Worm (Caenorhabditis elegans) whole organism, mixed stage, embryonic: Measurements from ENCODE around the gene F09F9.5.

Source experiments
- M03D4.4 ChIP-seq: sonication (generic microtip); optimal IDR thresholded peaks from 2 replicates; lab custom pipeline; 2017; ENCODE audit warnings: mild to moderate bottlenecking, missing genetic modification characterization, missing compliant biosample characterization
- bed-3 ChIP-seq: fragments of 200-800 bp; sonication (Bioruptor generic); optimal IDR thresholded peaks from 3 replicates; lab custom pipeline; 2018; ENCODE audit warnings: mild to moderate bottlenecking, missing genetic modification characterization, moderate library complexity, missing compliant biosample characterization
- blmp-1 ChIP-seq: fragments of 150-350 bp; optimal IDR thresholded peaks from 2 replicates; lab custom pipeline; 2014; ENCODE audit warnings: missing biosample characterization, missing genetic modification characterization
- ceh-39 ChIP-seq: fragments of 150-350 bp; optimal IDR thresholded peaks from 2 replicates; lab custom pipeline; 2014; ENCODE audit warnings: missing biosample characterization, missing genetic modification characterization
- ceh-43 ChIP-seq: fragments of 200-800 bp; sonication (Bioruptor generic); optimal IDR thresholded peaks from 2 replicates; lab custom pipeline; 2018; ENCODE audit warnings: mild to moderate bottlenecking, missing genetic modification characterization, moderate library complexity, missing compliant biosample characterization
- ces-1 ChIP-seq: fragments of 150-350 bp; optimal IDR thresholded peaks from 2 replicates; lab custom pipeline; 2014; ENCODE audit warnings: missing biosample characterization, missing genetic modification reagents, missing genetic modification characterization
- cnd-1 ChIP-seq: fragments of 200-800 bp; sonication (Bioruptor generic); optimal IDR thresholded peaks from 2 replicates; lab custom pipeline; 2018; ENCODE audit warnings: mild to moderate bottlenecking, missing genetic modification characterization, missing compliant biosample characterization
- drap-1 ChIP-seq: fragments of 200-800 bp; sonication (Bioruptor generic); optimal IDR thresholded peaks from 3 replicates; lab custom pipeline; 2018; ENCODE audit warnings: mild to moderate bottlenecking, missing genetic modification characterization, missing compliant biosample characterization
- elt-1 ChIP-seq: sonication (generic microtip); optimal IDR thresholded peaks from 2 replicates; lab custom pipeline; 2017; ENCODE audit warnings: missing genetic modification characterization, mild to moderate bottlenecking, missing compliant biosample characterization, antibody characterized with exemption, moderate library complexity, borderline replicate concordance; ENCODE audit not compliant: insufficient read depth
- elt-3 ChIP-seq: fragments of 150-350 bp; optimal IDR thresholded peaks from 2 replicates; lab custom pipeline; 2014; ENCODE audit warnings: missing biosample characterization, missing genetic modification characterization
- flh-1 ChIP-seq: fragments of 200-800 bp; sonication (Bioruptor generic); optimal IDR thresholded peaks from 2 replicates; lab custom pipeline; 2018; ENCODE audit warnings: mild to moderate bottlenecking, missing genetic modification characterization, moderate library complexity, missing compliant biosample characterization
- hlh-1 ChIP-seq: fragments of 150-350 bp; optimal IDR thresholded peaks from 2 replicates; lab custom pipeline; 2014; ENCODE audit warnings: missing biosample characterization, missing genetic modification reagents, missing genetic modification characterization
- lin-13 ChIP-seq: fragments of 150-350 bp; optimal IDR thresholded peaks from 2 replicates; lab custom pipeline; 2014; ENCODE audit warnings: missing biosample characterization, missing genetic modification characterization
- lin-32 ChIP-seq: fragments of 200-800 bp; sonication (Bioruptor generic); optimal IDR thresholded peaks from 2 replicates; lab custom pipeline; 2018; ENCODE audit warnings: mild to moderate bottlenecking, missing genetic modification characterization, missing compliant biosample characterization
- lsy-2 ChIP-seq: fragments of 150-350 bp; optimal IDR thresholded peaks from 2 replicates; lab custom pipeline; 2014; ENCODE audit warnings: missing biosample characterization, missing genetic modification characterization
- mab-5 ChIP-seq: fragments of 150-350 bp; optimal IDR thresholded peaks from 2 replicates; lab custom pipeline; 2014; ENCODE audit warnings: missing biosample characterization, missing genetic modification characterization
- nhr-12 ChIP-seq: fragments of 150-350 bp; optimal IDR thresholded peaks from 2 replicates; lab custom pipeline; 2014; ENCODE audit warnings: missing biosample characterization, missing genetic modification characterization
- nhr-237 ChIP-seq: fragments of 150-350 bp; optimal IDR thresholded peaks from 2 replicates; lab custom pipeline; 2014; ENCODE audit warnings: missing biosample characterization, missing genetic modification characterization
- nhr-28 ChIP-seq: fragments of 150-350 bp; optimal IDR thresholded peaks from 2 replicates; lab custom pipeline; 2014; ENCODE audit warnings: missing biosample characterization, missing genetic modification characterization
- pha-4 ChIP-seq: fragments of 150-350 bp; optimal IDR thresholded peaks from 2 replicates; lab custom pipeline; 2018; ENCODE audit warnings: missing biosample characterization, missing genetic modification reagents, missing genetic modification characterization
- snpc-4 ChIP-seq: fragments of 150-350 bp; optimal IDR thresholded peaks from 2 replicates; lab custom pipeline; 2014; ENCODE audit warnings: missing biosample characterization, missing genetic modification characterization
- tbx-8 ChIP-seq: fragments of 200-800 bp; sonication (Bioruptor generic); optimal IDR thresholded peaks from 2 replicates; lab custom pipeline; 2018; ENCODE audit warnings: mild to moderate bottlenecking, missing genetic modification characterization, moderate library complexity, missing compliant biosample characterization
- unc-120 ChIP-seq: sonication (generic microtip); optimal IDR thresholded peaks from 2 replicates; lab custom pipeline; 2017; ENCODE audit warnings: missing genetic modification characterization, missing compliant biosample characterization; ENCODE audit not compliant: poor library complexity, severe bottlenecking
- unc-39 ChIP-seq: fragments of 150-350 bp; optimal IDR thresholded peaks from 2 replicates; lab custom pipeline; 2014; ENCODE audit warnings: missing biosample characterization, missing genetic modification characterization
- zip-8 ChIP-seq: fragments of 150-350 bp; optimal IDR thresholded peaks from 2 replicates; lab custom pipeline; 2014; ENCODE audit warnings: missing biosample characterization, missing genetic modification characterization

The F09F9.5 gene

ce11 chrX:4138413-4139193 is 20.9 kb downstream of the F09F9.5 start:
- TF ChIP-seq cnd-1 (tag; lab: Kevin White, UChicago), result no peak
- TF ChIP-seq elt-1 (tag; lab: Kevin White, UChicago), result peak; percentile 23
- no peak for TF ChIP-seq snpc-4 (tag; lab: Kevin White, UChicago)
- TF ChIP-seq ceh-39 (tag; lab: Kevin White, UChicago), result no peak
- TF ChIP-seq zip-8 (tag; lab: Kevin White, UChicago), result peak; percentile 68
- no peak for TF ChIP-seq lsy-2 (tag; lab: Kevin White, UChicago)
- TF ChIP-seq flh-1, result no peak
- TF ChIP-seq nhr-12 (tag; lab: Kevin White, UChicago), result no peak
- TF ChIP-seq tbx-8 (GFP tag; lab: Kevin White, UChicago), result no peak
- no peak for TF ChIP-seq lin-32 (GFP tag; lab: Kevin White, UChicago)
- no peak for TF ChIP-seq ceh-43 (GFP tag; lab: Kevin White, UChicago)
- no peak for TF ChIP-seq bed-3
- TF ChIP-seq mab-5 (tag; lab: Kevin White, UChicago), result no peak
- TF ChIP-seq nhr-28 (tag; lab: Kevin White, UChicago), result no peak

- TF ChIP-seq pha-4 (tag; lab: Kevin White, UChicago) (no peak), hlh-1 (tag; lab: Kevin White, UChicago) (no peak), unc-120 (no peak), ces-1 (no peak), bed-3 (no peak), blmp-1 (tag; lab: Kevin White, UChicago) (no peak), lin-13 (no peak), elt-3 (no peak), unc-39 (tag; lab: Kevin White, UChicago) (no peak), drap-1 (GFP tag; lab: Kevin White, UChicago) (no peak), snpc-4 (tag; lab: Kevin White, UChicago) (no peak)
These were observed 22.2 kb downstream of the F09F9.5 start, which contains the start of gene ZK470.4 for ce11 chrX:4139593-4140565. TSS of gene ZK470.4 (minus strand) at chrX:4139767.

ce11 chrX:4140755-4141417 is 23.2 kb downstream of the F09F9.5 start:
- TF ChIP-seq drap-1 (GFP tag; lab: Kevin White, UChicago), result no peak
- no peak for TF ChIP-seq M03D4.4 (tag; lab: Kevin White, UChicago)
- TF ChIP-seq ceh-43 (GFP tag; lab: Kevin White, UChicago), result no peak
- no peak for TF ChIP-seq zip-8 (tag; lab: Kevin White, UChicago)
- TF ChIP-seq tbx-8 (GFP tag; lab: Kevin White, UChicago), result no peak
- TF ChIP-seq unc-120, result no peak
- TF ChIP-seq, all 35 proteins: peak for 0

ce11 chrX:4142202-4142601 is 24.5 kb downstream of the F09F9.5 start:
- peak; percentile 55 for TF ChIP-seq pha-4 (tag; lab: Kevin White, UChicago)
- TF ChIP-seq nhr-237 (tag; lab: Kevin White, UChicago), result no peak

- no peak for TF ChIP-seq lsy-2 (tag; lab: Kevin White, UChicago)
- TF ChIP-seq elt-1 (tag; lab: Kevin White, UChicago), result no peak
- TF ChIP-seq nhr-28 (tag; lab: Kevin White, UChicago), result no peak
- TF ChIP-seq ces-1, result no peak
- no peak for TF ChIP-seq mab-5 (tag; lab: Kevin White, UChicago)
- no peak for TF ChIP-seq lin-32 (GFP tag; lab: Kevin White, UChicago)
- TF ChIP-seq hlh-1 (tag; lab: Kevin White, UChicago), result peak; percentile 91
These were observed 25.0 kb downstream of the F09F9.5 start for ce11 chrX:4142648-4143259.
